Worm (Caenorhabditis elegans): ENCODE results near the gene sra-36.
A peak's percentile ranks its signal among the peaks of the same experiment; 100 is the strongest.

sra-36 gene

ce11 chrII:4565205-4565604 is 24.7 kb upstream of the sra-36 start:
- TF ChIP-seq tbp1 (GFP tag; optimal IDR thresholded peaks at IDR 0.05): peak; percentile 87
- TF ChIP-seq F39B2.1 (GFP tag; IDR thresholded peaks at IDR 0.05): no peak
- 0 out of 2 replicates have a peak, but pooled peaks have one; percentile 18 for TF ChIP-seq ceh-100 (GFP tag; IDR thresholded peaks at IDR 0.05)
- no peak for TF ChIP-seq ama-1 (optimal IDR thresholded peaks at IDR 0.05)
- TF ChIP-seq ama-1 (GFP tag; optimal IDR thresholded peaks at IDR 0.05): peak in 1 of 2 experiments; percentile 12
- TF ChIP-seq unc-130 (GFP tag; optimal IDR thresholded peaks at IDR 0.05): no peak
- peak; percentile 42; the same call in 1 of the 2 replicates for TF ChIP-seq madf-6 (GFP tag; IDR thresholded peaks at IDR 0.05)
- peak; percentile 46 for TF ChIP-seq nhr-90 (tag; optimal IDR thresholded peaks at IDR 0.05)
- TF ChIP-seq B0261.1 (tag; optimal IDR thresholded peaks at IDR 0.05): peak; percentile 73
- TF ChIP-seq attf-5 (GFP tag; optimal IDR thresholded peaks at IDR 0.05): peak; percentile 7
- TF ChIP-seq K11D2.4 (GFP tag; IDR thresholded peaks at IDR 0.05): no peak
- peak; percentile 58 for TF ChIP-seq lsl-1 (GFP tag; optimal IDR thresholded peaks at IDR 0.05)
- TF ChIP-seq F49E8.2 (tag; optimal IDR thresholded peaks at IDR 0.05; ENCODE audit: insufficient read depth): no peak
- peak; percentile 51 for TF ChIP-seq snpc-3.4 (tag; optimal IDR thresholded peaks at IDR 0.05)
- peak; percentile 59; the same call in 1 of the 2 replicates for TF ChIP-seq nfyb-1 (GFP tag; IDR thresholded peaks at IDR 0.05)
- TF ChIP-seq F33H1.4 (GFP tag; IDR thresholded peaks at IDR 0.05): peak; percentile 45
- no peak for TF ChIP-seq T26A5.8 (tag; optimal IDR thresholded peaks at IDR 0.05)
- peak; percentile 25 for TF ChIP-seq ztf-18 (tag; optimal IDR thresholded peaks at IDR 0.05)
- peak; percentile 16 for TF ChIP-seq snpc-1.3 (tag; optimal IDR thresholded peaks at IDR 0.05; ENCODE audit: insufficient read depth)
- TF ChIP-seq repo-1 (tag; optimal IDR thresholded peaks at IDR 0.05): peak; percentile 23
- TF ChIP-seq D2030.7 (GFP tag; IDR thresholded peaks at IDR 0.05): peak; percentile 17; the same call in 1 of the 2 replicates
- peak; percentile 33; the same call in 1 of the 2 replicates for TF ChIP-seq Y56A3A.18 (GFP tag; IDR thresholded peaks at IDR 0.05)
- TF ChIP-seq egl-44 (GFP tag; IDR thresholded peaks at IDR 0.05): 0 out of 2 replicates have a peak, but pooled peaks have one; percentile 22
- TF ChIP-seq zfh-2 (GFP tag; conservative IDR thresholded peaks at IDR 0.05): no peak
- peak; percentile 36 for TF ChIP-seq nhr-80 (tag; optimal IDR thresholded peaks at IDR 0.05)
- no peak for TF ChIP-seq Y79H2A.3 (GFP tag; conservative IDR thresholded peaks at IDR 0.05)
- peak; percentile 25; the same call in 1 of the 2 replicates for TF ChIP-seq dox-1 (GFP tag; IDR thresholded peaks at IDR 0.05)
- TF ChIP-seq lin-26 (GFP tag; IDR thresholded peaks at IDR 0.05): peak; percentile 77
- no peak for TF ChIP-seq mel-28 (tag; optimal IDR thresholded peaks at IDR 0.05; ENCODE audit: borderline replicate concordance)
- TF ChIP-seq rpc-1 (optimal IDR thresholded peaks at IDR 0.05): peak; percentile 55
- peak; percentile 82 for TF ChIP-seq rpc-1 (tag; optimal IDR thresholded peaks at IDR 0.05)
- TF ChIP-seq B0336.3 (GFP tag; IDR thresholded peaks at IDR 0.05): 0 out of 2 replicates have a peak, but pooled peaks have one; percentile 22
- TF ChIP-seq die-1 (tag; optimal IDR thresholded peaks at IDR 0.05): peak; percentile 67
- no peak for TF ChIP-seq tlf-1 (GFP tag; optimal IDR thresholded peaks at IDR 0.05)
- TF ChIP-seq ceh-91 (GFP tag; IDR thresholded peaks at IDR 0.05): 0 out of 2 replicates have a peak, but pooled peaks have one; percentile 27
- peak; percentile 17 for TF ChIP-seq xnd-1 (tag; optimal IDR thresholded peaks at IDR 0.05)

DNA sequence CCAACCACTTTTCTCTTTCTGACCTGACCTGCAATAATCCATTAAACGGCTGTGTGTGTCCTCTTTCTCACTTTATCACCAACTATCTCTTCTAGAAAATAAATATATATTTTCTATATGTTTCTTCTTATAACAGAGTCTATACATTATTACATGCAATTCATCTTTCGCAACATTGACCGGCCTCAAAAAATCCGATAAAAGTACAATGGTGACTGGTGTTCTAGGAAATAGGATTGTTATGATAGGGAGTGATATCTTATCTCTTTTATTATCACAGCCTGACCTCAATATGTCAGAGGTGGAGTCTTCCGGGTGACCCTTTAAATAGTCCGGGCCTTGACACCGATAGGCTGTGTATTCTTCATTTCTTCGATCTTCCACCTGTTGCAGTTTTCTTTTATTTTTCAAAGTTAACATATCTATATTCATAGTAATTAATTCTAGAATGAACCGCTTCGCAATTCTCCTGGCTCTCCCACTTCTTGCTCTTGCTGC is 22.0 kb upstream of the sra-36 start, which contains the start of gene dao-2:
Gene dao-2, plus strand, starts transcription at position 448 of the 498 bp plus-strand sequence.
- no peak for TF ChIP-seq lin-35 (GFP tag; optimal IDR thresholded peaks at IDR 0.05)

- TF ChIP-seq lsl-1 (GFP tag; optimal IDR thresholded peaks at IDR 0.05) (no peak), ets-4 (GFP tag; optimal IDR thresholded peaks at IDR 0.05) (no peak), attf-5 (GFP tag; optimal IDR thresholded peaks at IDR 0.05) (no peak), mxl-1 (tag; optimal IDR thresholded peaks at IDR 0.05) (no peak), F22D6.2 (tag; optimal IDR thresholded peaks at IDR 0.05) (no peak), attf-3 (GFP tag; conservative IDR thresholded peaks at IDR 0.05) (no peak), nfyb-1 (GFP tag; IDR thresholded peaks at IDR 0.05) (no peak), snpc-3.4 (tag; optimal IDR thresholded peaks at IDR 0.05) (no peak), madf-3 (GFP tag; IDR thresholded peaks at IDR 0.05) (no peak), F23B12.7 (tag; optimal IDR thresholded peaks at IDR 0.05; ENCODE audit: insufficient read depth) (no peak), somi-1 (GFP tag; optimal IDR thresholded peaks at IDR 0.05) (no peak), hlh-26 (GFP tag; conservative IDR thresholded peaks at IDR 0.05) (no peak), sea-2 (GFP tag; IDR thresholded peaks at IDR 0.05) (no peak), unc-130 (GFP tag; optimal IDR thresholded peaks at IDR 0.05) (no peak), F49E8.2 (tag; optimal IDR thresholded peaks at IDR 0.05; ENCODE audit: insufficient read depth) (no peak)
Observed at ce11 chrII:4560068-4560467, 19.5 kb upstream of the sra-36 start, which contains the start of gene M03A1.8. Gene M03A1.8, plus strand, starts transcription at chrII:4560336.
